Worm (Caenorhabditis elegans) whole organism, L4 larva: Measurements from ENCODE around the gene math-21.
"Not testable (repeated sequence)": the region's sequence is repeated elsewhere in the genome, so short reads cannot be mapped to it uniquely, and the experiment has no call there.

Experiments
- F49E8.2 ChIP-seq: sonication (generic microtip); optimal IDR thresholded peaks from 2 replicates; lab custom pipeline; 2016; ENCODE audit warnings: missing compliant biosample characterization, mild to moderate bottlenecking, missing genetic modification characterization, borderline replicate concordance
- T26A8.4 ChIP-seq: fragments of 200-800 bp; sonication (Bioruptor generic); IDR thresholded peaks from 2 replicates; pipeline ENCODE4 v1.3.6; 2022; ENCODE audit warnings: missing genetic modification characterization, missing compliant biosample characterization
- Y5F2A.4 ChIP-seq: fragments of 200-800 bp; sonication (Bioruptor generic); optimal IDR thresholded peaks from 2 replicates; lab custom pipeline; 2018; ENCODE audit warnings: mild to moderate bottlenecking, missing genetic modification characterization, missing compliant biosample characterization
- ZK546.5 ChIP-seq, 2 experiments: sonication (generic microtip); optimal IDR thresholded peaks; 2 replicates each; lab custom pipeline; 2017; ENCODE audit warnings: missing biosample characterization in 2 of 2, missing genetic modification characterization in 2 of 2
- aly-2 ChIP-seq: sonication (generic microtip); optimal IDR thresholded peaks from 2 replicates; lab custom pipeline; 2018; ENCODE audit warnings: missing biosample characterization, missing genetic modification characterization
- ama-1 ChIP-seq: fragments of 150-350 bp; optimal IDR thresholded peaks from 2 replicates; lab custom pipeline; 2014; ENCODE audit warnings: inconsistent platforms, mixed read lengths
- ceh-28 ChIP-seq: fragments of 150-350 bp; optimal IDR thresholded peaks from 2 replicates; lab custom pipeline; 2014; ENCODE audit warnings: missing biosample characterization, missing genetic modification reagents, missing genetic modification characterization
- ceh-44 ChIP-seq: fragments of 200-800 bp; sonication (Bioruptor generic); IDR thresholded peaks from 2 replicates; pipeline ENCODE4 v1.3.6; 2022; ENCODE audit warnings: missing genetic modification reagents, missing genetic modification characterization, missing compliant biosample characterization
- ceh-62 ChIP-seq: sonication (generic microtip); optimal IDR thresholded peaks from 2 replicates; lab custom pipeline; 2017; ENCODE audit warnings: missing biosample characterization, missing genetic modification characterization
- ceh-82 ChIP-seq: sonication (generic microtip); optimal IDR thresholded peaks from 2 replicates; lab custom pipeline; 2017; ENCODE audit warnings: missing biosample characterization, missing genetic modification characterization
- fkh-10 ChIP-seq: fragments of 150-350 bp; optimal IDR thresholded peaks from 2 replicates; lab custom pipeline; 2014; ENCODE audit warnings: missing biosample characterization, missing genetic modification reagents, missing genetic modification characterization
- hmg-1.1 ChIP-seq: fragments of 200-800 bp; sonication (Bioruptor generic); IDR thresholded peaks from 2 replicates; pipeline ENCODE4 v1.3.6; 2022; ENCODE audit warnings: missing genetic modification reagents, missing genetic modification characterization, missing compliant biosample characterization
- jun-1 ChIP-seq: fragments of 150-350 bp; optimal IDR thresholded peaks from 2 replicates; lab custom pipeline; 2014; ENCODE audit warnings: missing biosample characterization, missing genetic modification reagents, missing genetic modification characterization
- lin-1 ChIP-seq: fragments of 200-800 bp; sonication (Bioruptor generic); IDR thresholded peaks from 2 replicates; pipeline ENCODE4 v1.3.6; 2022; ENCODE audit warnings: missing genetic modification reagents, missing genetic modification characterization, missing compliant biosample characterization
- lin-13 ChIP-seq: fragments of 150-350 bp; optimal IDR thresholded peaks from 2 replicates; lab custom pipeline; 2014; ENCODE audit warnings: missing biosample characterization, missing genetic modification reagents, missing genetic modification characterization
- lin-29 ChIP-seq: fragments of 200-800 bp; sonication (Bioruptor generic); IDR thresholded peaks from 2 replicates; pipeline ENCODE4 v1.3.6; 2022; ENCODE audit warnings: missing genetic modification reagents, missing genetic modification characterization, missing compliant biosample characterization
- lin-39 ChIP-seq: fragments of 150-350 bp; optimal IDR thresholded peaks from 2 replicates; lab custom pipeline; 2014; ENCODE audit warnings: missing biosample characterization, missing genetic modification reagents, missing genetic modification characterization
- madf-5 ChIP-seq, 2 experiments: fragments of 200-800 bp; sonication (Bioruptor generic); IDR thresholded peaks; 2 replicates each; pipeline ENCODE4 v1.3.6; 2022; ENCODE audit warnings: missing compliant biosample characterization in 2 of 2, missing genetic modification characterization in 2 of 2
- mes-2 ChIP-seq: sonication (generic microtip); optimal IDR thresholded peaks from 2 replicates; lab custom pipeline; 2016; ENCODE audit warnings: missing genotype, mild to moderate bottlenecking, missing genetic modification characterization, missing compliant biosample characterization; ENCODE audit not compliant: poor library complexity, severe bottlenecking
- nhr-11 ChIP-seq: fragments of 150-350 bp; optimal IDR thresholded peaks from 2 replicates; lab custom pipeline; 2014; ENCODE audit warnings: missing biosample characterization, missing genetic modification characterization
- nhr-111 ChIP-seq: fragments of 200-800 bp; sonication (Bioruptor generic); optimal IDR thresholded peaks from 2 replicates; lab custom pipeline; 2018; ENCODE audit warnings: mild to moderate bottlenecking, missing genetic modification characterization, missing compliant biosample characterization
- nhr-25 ChIP-seq: sonication (generic microtip); optimal IDR thresholded peaks from 2 replicates; lab custom pipeline; 2017; ENCODE audit warnings: missing genetic modification characterization, mild to moderate bottlenecking, missing compliant biosample characterization, antibody characterized with exemption, moderate library complexity, borderline replicate concordance; ENCODE audit not compliant: insufficient read depth
- saeg-2 ChIP-seq: fragments of 200-800 bp; sonication (Bioruptor generic); IDR thresholded peaks from 2 replicates; pipeline ENCODE4 v1.3.6; 2022; ENCODE audit warnings: missing genetic modification reagents, missing genetic modification characterization, missing compliant biosample characterization
- set-16 ChIP-seq: fragments of 200-800 bp; sonication (Bioruptor generic); IDR thresholded peaks from 2 replicates; pipeline ENCODE4 v1.3.6; 2022; ENCODE audit warnings: missing genetic modification reagents, missing genetic modification characterization, missing compliant biosample characterization
- snpc-4 ChIP-seq: fragments of 150-350 bp; optimal IDR thresholded peaks from 2 replicates; lab custom pipeline; 2014; ENCODE audit warnings: missing biosample characterization, missing genetic modification characterization
- spr-1 ChIP-seq: sonication (generic microtip); optimal IDR thresholded peaks from 2 replicates; lab custom pipeline; 2016; ENCODE audit warnings: mild to moderate bottlenecking, missing genetic modification characterization, missing compliant biosample characterization
- unc-130 ChIP-seq: sonication (generic microtip); optimal IDR thresholded peaks from 2 replicates; lab custom pipeline; 2016; ENCODE audit warnings: missing genetic modification reagents, missing genetic modification characterization, missing compliant biosample characterization
- unc-62 ChIP-seq, 3 experiments: fragments of 150-350 bp in 1 of 3; sonication (generic microtip); optimal IDR thresholded peaks in 2 of 3; peaks in 1 of 3; 1 replicate in 1 of 3; 2 replicates in 2 of 3; lab custom pipeline; 2014 to 2017; ENCODE audit warnings: missing biosample characterization in 3 of 3, missing genetic modification characterization in 3 of 3, missing genetic modification reagents in 3 of 3, missing genotype in 1 of 3
- vab-7 ChIP-seq: fragments of 200-800 bp; sonication (Bioruptor generic); IDR thresholded peaks from 2 replicates; pipeline ENCODE4 v1.3.6; 2022; ENCODE audit warnings: missing genetic modification reagents, missing genetic modification characterization, missing compliant biosample characterization
- ztf-7 ChIP-seq: fragments of 150-350 bp; optimal IDR thresholded peaks from 2 replicates; lab custom pipeline; 2014; ENCODE audit warnings: missing biosample characterization, missing genetic modification characterization

math-21 gene

ce11 chrII:2013856-2014255, 20.0 kb downstream of the math-21 start:
- TF ChIP-seq aly-2 (no peak), ceh-28 (peak; percentile 72), spr-1 (tag; lab: Kevin White, UChicago) (no peak)

DNA sequence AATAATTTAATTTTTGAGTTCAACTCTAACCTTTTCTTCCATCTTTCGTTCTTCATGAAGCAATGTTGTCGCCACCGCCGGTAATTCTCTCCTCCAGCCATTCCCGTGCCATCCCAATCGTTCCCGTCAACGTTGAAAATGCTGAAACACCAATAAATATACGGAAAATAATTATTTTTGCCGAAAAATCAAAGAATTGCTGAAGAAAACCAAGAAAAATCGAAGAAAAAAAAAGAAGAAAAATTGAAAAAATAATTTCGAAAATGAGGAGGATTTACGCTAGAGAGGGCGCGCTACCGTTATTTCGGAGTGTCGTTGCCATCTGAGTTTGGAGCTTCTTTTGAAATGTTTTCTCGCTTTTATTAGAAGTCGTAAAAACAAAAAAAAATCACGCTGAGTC, 29.7 kb downstream of the math-21 start, which contains the start of gene cya-2:
TSS of gene cya-2 (minus strand) at position 101 of the 400 bp plus-strand sequence.
- TF ChIP-seq saeg-2 (GFP tag; lab: Robert Waterston, UW); jun-1; nhr-25 (tag; lab: Kevin White, UChicago): not testable (repeated sequence)

ce11 chrII:2024652-2025051, 30.8 kb downstream of the math-21 start:
- 0 out of 4 replicates have a peak, but pooled peaks of 1 of the 2 experiments have one; percentile 15 for TF ChIP-seq madf-5 (GFP tag; IDR thresholded peaks at IDR 0.05; lab: Robert Waterston, UW)
- TF ChIP-seq, all 104 proteins: peak for 1; not testable (repeated sequence) for 103

ce11 chrII:2026525-2026924, 32.7 kb downstream of the math-21 start, which contains the start of gene bath-21:
Gene bath-21, minus strand, starts transcription at chrII:2026625.
- TF ChIP-seq unc-62 (GFP tag; optimal IDR thresholded peaks at IDR 0.05 in 1 of 2; lab: Kevin White, UChicago) (peak in 1 of 2 experiments; percentile 84), unc-62 (tag; optimal IDR thresholded peaks at IDR 0.05; lab: Kevin White, UChicago) (no peak), fkh-10 (no peak), mes-2 (tag; lab: Kevin White, UChicago) (no peak), ceh-44 (no peak)
- TF ChIP-seq, all 104 proteins: peak for 1

- no peak for TF ChIP-seq T26A8.4 (GFP tag; lab: Robert Waterston, UW)
- TF ChIP-seq lin-29 (GFP tag; lab: Robert Waterston, UW) = no peak
- no peak for TF ChIP-seq ZK546.5 (tag; optimal IDR thresholded peaks at IDR 0.05; lab: Kevin White, UChicago)
- TF ChIP-seq ceh-44 = no peak
- no peak for TF ChIP-seq nhr-11 (tag; lab: Kevin White, UChicago)
- TF ChIP-seq nhr-111 (GFP tag; lab: Kevin White, UChicago) = no peak
- no peak for TF ChIP-seq snpc-4 (tag; lab: Kevin White, UChicago)
- TF ChIP-seq, all 104 proteins: peak for 0
These were observed 34.9 kb downstream of the math-21 start, which contains the start of gene bath-1 for ce11 chrII:2028712-2029111. Gene bath-1, minus strand, starts transcription at chrII:2028812.

- no peak for TF ChIP-seq Y5F2A.4 (GFP tag; lab: Kevin White, UChicago)
- no peak for TF ChIP-seq unc-130 (GFP tag; lab: Kevin White, UChicago)
- TF ChIP-seq ceh-62 = no peak
- TF ChIP-seq ama-1 (lab: Kevin White, UChicago) = no peak
- TF ChIP-seq lin-1 = no peak
- TF ChIP-seq ceh-82 (tag; lab: Kevin White, UChicago) = no peak
These were observed 36.5 kb downstream of the math-21 start, which contains the start of gene bath-3 for ce11 chrII:2030367-2030766. Gene bath-3, minus strand, starts transcription at chrII:2030467.

DNA sequence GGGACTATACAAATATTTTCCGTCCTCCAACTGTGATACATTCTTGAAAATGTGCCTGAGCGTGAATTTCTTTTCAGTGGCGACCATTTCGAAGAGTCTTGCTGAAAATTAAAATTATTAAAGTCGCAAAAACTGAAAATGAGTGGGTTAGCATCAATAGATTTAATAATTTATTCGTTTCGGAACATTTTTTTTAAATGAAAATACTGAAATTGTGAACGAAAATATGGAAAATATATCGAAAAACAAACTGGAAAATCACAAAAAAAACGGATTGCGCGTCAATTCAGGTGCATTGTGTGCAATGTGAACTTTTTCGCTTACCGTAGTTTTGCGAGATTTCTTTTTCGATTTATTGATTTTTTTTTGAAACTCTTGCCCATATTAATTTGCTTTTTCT, 38.0 kb downstream of the math-21 start, which contains the start of gene bath-5:
TSS of gene bath-5 (minus strand) at position 101 of the 400 bp plus-strand sequence.
- TF ChIP-seq unc-62 (GFP tag; optimal IDR thresholded peaks at IDR 0.05 in 1 of 2; lab: Kevin White, UChicago) (no peak), unc-62 (tag; optimal IDR thresholded peaks at IDR 0.05; lab: Kevin White, UChicago) (no peak), nhr-111 (GFP tag; lab: Kevin White, UChicago) (no peak), F49E8.2 (tag; lab: Kevin White, UChicago) (no peak), spr-1 (tag; lab: Kevin White, UChicago) (no peak), lin-13 (GFP tag; lab: Kevin White, UChicago) (no peak), ztf-7 (tag; lab: Kevin White, UChicago) (no peak), hmg-1.1 (no peak), Y5F2A.4 (GFP tag; lab: Kevin White, UChicago) (no peak), set-16 (GFP tag; lab: Robert Waterston, UW) (no peak), lin-39 (tag; lab: Kevin White, UChicago) (no peak), vab-7 (no peak)
